Fruit fly (Drosophila melanogaster): ENCODE data around the gene CG10909.

DNA sequence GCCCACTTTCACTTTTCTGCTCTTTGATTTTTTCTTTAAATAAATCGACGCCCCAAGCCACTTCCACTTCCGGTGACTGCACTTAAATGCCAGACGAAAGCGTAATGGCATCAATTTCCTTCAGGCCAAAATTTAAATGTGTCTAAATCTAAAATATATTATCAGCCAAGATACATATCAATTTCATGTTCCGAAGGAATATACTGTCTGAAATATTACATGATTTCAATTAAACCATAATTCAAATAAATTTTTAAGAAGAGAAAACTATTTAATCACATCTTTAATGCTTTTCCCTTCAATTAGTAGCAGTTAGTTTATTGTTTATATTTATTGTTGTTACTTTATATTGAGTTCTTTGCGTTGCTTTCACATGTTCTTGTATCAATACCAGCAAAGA, 19.4 kb downstream of the CG10909 start, which contains the start of gene d-cup:
- no peak for TF ChIP-seq CG8478 (optimal IDR thresholded peaks at IDR 0.05)
- no peak for TF ChIP-seq CTCF (optimal IDR thresholded peaks at IDR 0.05)
